Fruit fly (Drosophila melanogaster) whole organism, embryonic: ENCODE data around the gene CG11768.

ENCODE experiments used
- ATbp ChIP-seq: fragments of 200-800 bp; sonication (Bioruptor generic); optimal IDR thresholded peaks from 2 replicates; lab custom pipeline; 2017; ENCODE audit warnings: missing biosample characterization, mild to moderate bottlenecking, missing genetic modification characterization, missing genetic modification reagents
- CG10431 ChIP-seq: fragments of 200-800 bp; sonication (Bioruptor generic); optimal IDR thresholded peaks from 3 replicates; lab custom pipeline; 2018; ENCODE audit warnings: missing biosample characterization, mild to moderate bottlenecking, missing genetic modification characterization
- CG10959 ChIP-seq: fragments of 200-800 bp; sonication (Bioruptor generic); IDR thresholded peaks from 2 replicates; pipeline ENCODE4 v1.3.6; 2022; ENCODE audit warnings: missing biosample characterization, missing genetic modification characterization
- CG11456 ChIP-seq: fragments of 200-800 bp; sonication (Bioruptor generic); IDR thresholded peaks from 3 replicates; pipeline ENCODE4 v1.3.6; 2022; ENCODE audit warnings: missing biosample characterization, missing genetic modification characterization
- CG11696 ChIP-seq: fragments of 200-800 bp; sonication (Bioruptor generic); IDR thresholded peaks from 2 replicates; pipeline ENCODE4 v1.3.6; 2022; ENCODE audit warnings: missing biosample characterization, missing genetic modification characterization
- CG12071 ChIP-seq: fragments of 200-800 bp; sonication (Bioruptor generic); optimal IDR thresholded peaks from 3 replicates; lab custom pipeline; 2018; ENCODE audit warnings: missing biosample characterization, mild to moderate bottlenecking, missing genetic modification characterization
- CG14860 ChIP-seq: fragments of 200-800 bp; sonication (Bioruptor generic); IDR thresholded peaks from 3 replicates; pipeline ENCODE4 v1.3.6; 2022; ENCODE audit warnings: missing biosample characterization, missing genetic modification characterization; ENCODE audit not compliant: partially characterized antibody
- CG15269 ChIP-seq: fragments of 200-800 bp; sonication (Bioruptor generic); optimal IDR thresholded peaks from 2 replicates; lab custom pipeline; 2018; ENCODE audit warnings: missing biosample characterization, mild to moderate bottlenecking, missing genetic modification characterization, moderate library complexity
- CG17359 ChIP-seq: fragments of 200-800 bp; sonication (Bioruptor generic); optimal IDR thresholded peaks from 3 replicates; lab custom pipeline; 2018; ENCODE audit warnings: missing biosample characterization, mild to moderate bottlenecking, missing genetic modification characterization, moderate library complexity
- CG17361 ChIP-seq: fragments of 200-800 bp; sonication (Bioruptor generic); IDR thresholded peaks from 3 replicates; pipeline ENCODE4 v1.3.6; 2022; ENCODE audit warnings: missing biosample characterization, missing genetic modification characterization
- CG3065 ChIP-seq: fragments of 200-800 bp; sonication (Bioruptor generic); optimal IDR thresholded peaks from 2 replicates; lab custom pipeline; 2016; ENCODE audit warnings: missing biosample characterization, missing genetic modification characterization
- CG3163 ChIP-seq: fragments of 200-800 bp; sonication (Bioruptor generic); optimal IDR thresholded peaks from 3 replicates; lab custom pipeline; 2016; ENCODE audit warnings: missing biosample characterization, missing genetic modification characterization
- CG3838 ChIP-seq: fragments of 200-800 bp; sonication (Bioruptor generic); optimal IDR thresholded peaks from 3 replicates; lab custom pipeline; 2016; ENCODE audit warnings: missing biosample characterization, missing genetic modification characterization
- CG3995 ChIP-seq: fragments of 200-800 bp; sonication (Bioruptor generic); optimal IDR thresholded peaks from 3 replicates; lab custom pipeline; 2016; ENCODE audit warnings: missing biosample characterization, missing genetic modification characterization
- CG4360 ChIP-seq: fragments of 200-800 bp; sonication (Bioruptor generic); IDR thresholded peaks from 2 replicates; pipeline ENCODE4 v1.3.6; 2022; ENCODE audit warnings: missing biosample characterization, missing genetic modification characterization
- CG43689 ChIP-seq: fragments of 200-800 bp; sonication (Bioruptor generic); IDR thresholded peaks from 2 replicates; pipeline ENCODE4 v1.3.6; 2022; ENCODE audit warnings: missing biosample characterization, missing genetic modification characterization
- CG8290 ChIP-seq, 3 experiments: fragments of 200-800 bp; sonication (Bioruptor generic); optimal IDR thresholded peaks; 2 replicates each; lab custom pipeline; 2016 to 2019; ENCODE audit warnings: missing biosample characterization in 3 of 3, missing genetic modification characterization in 3 of 3, mild to moderate bottlenecking in 2 of 3, moderate library complexity in 1 of 3
- CG9437 ChIP-seq: fragments of 200-800 bp; sonication (Bioruptor generic); optimal IDR thresholded peaks from 2 replicates; lab custom pipeline; 2018; ENCODE audit warnings: missing biosample characterization, mild to moderate bottlenecking, missing genetic modification characterization
- Dek ChIP-seq: fragments of 200-800 bp; sonication (Bioruptor generic); optimal IDR thresholded peaks from 3 replicates; lab custom pipeline; 2019; ENCODE audit warnings: missing biosample characterization, mild to moderate bottlenecking, missing genetic modification characterization, moderate library complexity
- ERR ChIP-seq: fragments of 200-800 bp; sonication (Bioruptor generic); optimal IDR thresholded peaks from 2 replicates; lab custom pipeline; 2016; ENCODE audit warnings: missing biosample characterization, missing genetic modification characterization
- Fer3 ChIP-seq: fragments of 200-800 bp; sonication (Bioruptor generic); optimal IDR thresholded peaks from 2 replicates; lab custom pipeline; 2018; ENCODE audit warnings: missing biosample characterization, mild to moderate bottlenecking, missing genetic modification characterization, moderate library complexity
- Lhr ChIP-seq: fragments of 200-800 bp; sonication (Bioruptor generic); optimal IDR thresholded peaks from 3 replicates; lab custom pipeline; 2017; ENCODE audit warnings: mild to moderate bottlenecking, missing biosample characterization, missing genetic modification reagents, missing genetic modification characterization
- Nf-YA ChIP-seq: fragments of 200-800 bp; sonication (Bioruptor generic); IDR thresholded peaks from 2 replicates; pipeline ENCODE4 v1.3.6; 2022; ENCODE audit warnings: missing biosample characterization, missing genetic modification characterization
- PHDP ChIP-seq: fragments of 200-800 bp; sonication (Bioruptor generic); optimal IDR thresholded peaks from 3 replicates; lab custom pipeline; 2018; ENCODE audit warnings: missing biosample characterization, mild to moderate bottlenecking, missing genetic modification characterization, moderate library complexity
- Rfx ChIP-seq: fragments of 200-800 bp; sonication (Bioruptor generic); IDR thresholded peaks from 2 replicates; pipeline ENCODE4 v1.3.6; 2022; ENCODE audit warnings: missing biosample characterization, missing genetic modification characterization
- TFAM ChIP-seq: fragments of 200-800 bp; sonication (Bioruptor generic); optimal IDR thresholded peaks from 2 replicates; lab custom pipeline; 2017; ENCODE audit warnings: missing biosample characterization, missing genetic modification characterization, inconsistent platforms
- Xrp1 ChIP-seq: fragments of 200-800 bp; sonication (Bioruptor generic); IDR thresholded peaks from 2 replicates; pipeline ENCODE4 v1.3.6; 2022; ENCODE audit warnings: missing biosample characterization, missing genetic modification characterization
- cad ChIP-seq: fragments of >200 bp; optimal IDR thresholded peaks from 2 replicates; lab custom pipeline; 2017; ENCODE audit warnings: missing biosample characterization, missing genetic modification characterization
- cato ChIP-seq: fragments of 200-800 bp; sonication (Bioruptor generic); optimal IDR thresholded peaks from 2 replicates; lab custom pipeline; 2016; ENCODE audit warnings: missing biosample characterization, missing genetic modification characterization, borderline replicate concordance
- cg ChIP-seq: fragments of 200-800 bp; sonication (Bioruptor generic); optimal IDR thresholded peaks from 3 replicates; lab custom pipeline; 2019; ENCODE audit warnings: missing biosample characterization, mild to moderate bottlenecking, missing genetic modification characterization, moderate library complexity
- chn ChIP-seq: fragments of 200-800 bp; sonication (Bioruptor generic); optimal IDR thresholded peaks from 2 replicates; lab custom pipeline; 2016; ENCODE audit warnings: missing biosample characterization, missing genetic modification characterization
- ci ChIP-seq: fragments of 200-800 bp; sonication (Bioruptor generic); IDR thresholded peaks from 3 replicates; pipeline ENCODE4 v1.3.6; 2022; ENCODE audit warnings: missing biosample characterization, missing genetic modification characterization
- cwo ChIP-seq: fragments of 200-800 bp; sonication (Bioruptor generic); optimal IDR thresholded peaks from 3 replicates; lab custom pipeline; 2017; ENCODE audit warnings: missing biosample characterization, missing genetic modification characterization, mild to moderate bottlenecking, moderate library complexity, missing genetic modification reagents
- dan ChIP-seq: fragments of 200-800 bp; sonication (Bioruptor generic); IDR thresholded peaks from 2 replicates; pipeline ENCODE4 v1.3.6; 2022; ENCODE audit warnings: missing biosample characterization, missing genetic modification characterization
- dpn ChIP-seq, 2 experiments: fragments of 200-800 bp; sonication (Bioruptor generic); optimal IDR thresholded peaks; 3 replicates each; lab custom pipeline; 2016; ENCODE audit warnings: missing biosample characterization in 2 of 2, missing genetic modification characterization in 2 of 2
- eve ChIP-seq, 2 experiments: fragments of >200 bp; optimal IDR thresholded peaks; 2 replicates each; lab custom pipeline; 2017; ENCODE audit warnings: missing biosample characterization in 2 of 2, missing genetic modification characterization in 2 of 2
- fd3F ChIP-seq: fragments of 200-800 bp; sonication (Bioruptor generic); optimal IDR thresholded peaks from 2 replicates; lab custom pipeline; 2018; ENCODE audit warnings: missing biosample characterization, mild to moderate bottlenecking, missing genetic modification characterization, moderate library complexity
- fd64A ChIP-seq: fragments of 200-800 bp; sonication (Bioruptor generic); optimal IDR thresholded peaks from 3 replicates; lab custom pipeline; 2018; ENCODE audit warnings: missing biosample characterization, mild to moderate bottlenecking, missing genetic modification characterization
- klu ChIP-seq: fragments of 200-800 bp; sonication (Bioruptor generic); IDR thresholded peaks from 2 replicates; pipeline ENCODE4 v1.3.6; 2022; ENCODE audit warnings: missing biosample characterization, missing genetic modification characterization
- lilli ChIP-seq: fragments of 200-800 bp; sonication (Bioruptor generic); optimal IDR thresholded peaks from 3 replicates; lab custom pipeline; 2016; ENCODE audit warnings: missing biosample characterization, missing genetic modification characterization
- mirr ChIP-seq: fragments of 200-800 bp; sonication (Bioruptor generic); optimal IDR thresholded peaks from 3 replicates; lab custom pipeline; 2018; ENCODE audit warnings: missing biosample characterization, mild to moderate bottlenecking, missing genetic modification characterization
- pfk ChIP-seq: fragments of 200-800 bp; sonication (Bioruptor generic); optimal IDR thresholded peaks from 2 replicates; lab custom pipeline; 2018; ENCODE audit warnings: missing biosample characterization, mild to moderate bottlenecking, missing genetic modification characterization, moderate library complexity
- run ChIP-seq: fragments of 200-800 bp; sonication (Bioruptor generic); optimal IDR thresholded peaks from 3 replicates; lab custom pipeline; 2018; ENCODE audit warnings: missing biosample characterization, mild to moderate bottlenecking, missing genetic modification characterization
- stc ChIP-seq: fragments of 200-800 bp; sonication (Bioruptor generic); IDR thresholded peaks from 2 replicates; pipeline ENCODE4 v1.3.6; 2022; ENCODE audit warnings: missing biosample characterization, missing genetic modification characterization
- tap ChIP-seq: fragments of 200-800 bp; optimal IDR thresholded peaks from 3 replicates; lab custom pipeline; 2019; ENCODE audit warnings: missing biosample characterization, mild to moderate bottlenecking, missing genetic modification characterization, moderate library complexity
- tio ChIP-seq: fragments of 200-800 bp; sonication (Bioruptor generic); optimal IDR thresholded peaks from 2 replicates; lab custom pipeline; 2017; ENCODE audit warnings: missing biosample characterization, missing genetic modification characterization, inconsistent platforms
- ttk ChIP-seq: fragments of 200-800 bp; sonication (Bioruptor generic); IDR thresholded peaks from 2 replicates; pipeline ENCODE4 v2.1.2; 2022; ENCODE audit warnings: missing biosample characterization, missing genetic modification characterization
- wdn ChIP-seq: fragments of 200-800 bp; sonication (Bioruptor generic); IDR thresholded peaks from 2 replicates; pipeline ENCODE4 v1.3.6; 2022; ENCODE audit warnings: missing biosample characterization, missing genetic modification characterization
- wor ChIP-seq: fragments of 200-800 bp; sonication (Bioruptor generic); IDR thresholded peaks from 2 replicates; pipeline ENCODE4 v1.3.6; 2022; ENCODE audit warnings: missing biosample characterization, missing genetic modification characterization
- zfh1 ChIP-seq: fragments of 200-800 bp; sonication (Bioruptor generic); IDR thresholded peaks from 3 replicates; pipeline ENCODE4 v1.3.6; 2022; ENCODE audit warnings: missing biosample characterization, missing genetic modification characterization

Gene CG11768

DNA sequence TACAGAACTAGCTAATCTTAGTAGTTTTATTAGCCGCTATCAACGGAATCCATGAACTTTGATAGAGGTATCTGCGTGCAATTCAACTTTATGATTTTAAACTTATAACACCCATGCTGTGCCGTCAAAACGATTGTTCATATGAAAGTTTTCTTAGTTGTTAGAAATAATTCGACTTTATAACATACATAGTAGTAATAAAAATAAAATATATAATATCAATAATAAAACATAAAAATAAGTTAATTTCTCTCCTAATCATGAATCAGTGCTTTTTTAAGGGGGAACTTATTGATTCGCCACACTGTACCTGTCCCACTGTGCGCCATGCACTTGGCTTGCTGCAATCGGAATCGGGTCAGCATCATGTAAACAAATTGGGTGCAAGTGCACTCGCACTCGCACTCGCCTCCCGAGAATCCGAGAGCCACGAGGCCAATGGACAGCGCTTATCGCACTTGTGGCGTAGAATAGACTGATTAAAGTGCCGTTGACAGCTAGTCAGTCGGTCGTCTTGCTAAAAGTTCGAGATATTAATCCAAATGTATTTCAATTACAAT, 56.0 kb downstream of the CG11768 start (continued):
- peak; percentile 3 for TF ChIP-seq tap (tag; lab: Kevin White, UChicago)
- no peak for TF ChIP-seq CG11696 (GFP tag; lab: Robert Waterston, UW)
- no peak for TF ChIP-seq stc
- TF ChIP-seq cad: no peak
- no peak for TF ChIP-seq eve (GFP tag; optimal IDR thresholded peaks at IDR 0.05; lab: Kevin White, UChicago)
- TF ChIP-seq Rfx (GFP tag; lab: Robert Waterston, UW): no peak
- peak; percentile 1 for TF ChIP-seq CG3163 (GFP tag; lab: Kevin White, UChicago)
- TF ChIP-seq CG10959 (GFP tag; lab: Robert Waterston, UW): 0 out of 2 replicates have a peak, but pooled peaks have one; percentile 28
- TF ChIP-seq zfh1 (GFP tag; lab: Robert Waterston, UW): 0 out of 3 replicates have a peak, but pooled peaks have one; percentile 3
- peak in 1 of 2 experiments; percentile 27 for TF ChIP-seq dpn (GFP tag; optimal IDR thresholded peaks at IDR 0.05; lab: Kevin White, UChicago)
- no peak for TF ChIP-seq Lhr
- TF ChIP-seq mirr (GFP tag; lab: Kevin White, UChicago): peak; percentile 48
- TF ChIP-seq cato (GFP tag; lab: Kevin White, UChicago): no peak
- TF ChIP-seq tio (GFP tag; lab: Kevin White, UChicago): no peak
- peak; percentile 21 for TF ChIP-seq CG10431 (GFP tag; lab: Kevin White, UChicago)
- no peak for TF ChIP-seq wor (GFP tag; lab: Robert Waterston, UW)
- peak; percentile 9 for TF ChIP-seq CG15269 (tag; lab: Kevin White, UChicago)

- TF ChIP-seq TFAM (GFP tag; lab: Kevin White, UChicago) (no peak), CG8290 (GFP tag; optimal IDR thresholded peaks at IDR 0.05; lab: Kevin White, UChicago) (no peak), CG8290 (tag; optimal IDR thresholded peaks at IDR 0.05; lab: Kevin White, UChicago) (no peak), CG3065 (GFP tag; lab: Kevin White, UChicago) (peak; percentile 78), ttk (0 out of 2 replicates have a peak, but pooled peaks have one; percentile 22), CG11456 (GFP tag; lab: Robert Waterston, UW) (no peak), ATbp (GFP tag; lab: Kevin White, UChicago) (no peak), CG3995 (GFP tag; lab: Kevin White, UChicago) (no peak), PHDP (tag; lab: Kevin White, UChicago) (no peak), CG9437 (GFP tag; lab: Kevin White, UChicago) (no peak), CG14860 (GFP tag; lab: Robert Waterston, UW) (no peak), pfk (GFP tag; lab: Kevin White, UChicago) (no peak), dan (no peak), cwo (GFP tag; lab: Kevin White, UChicago) (no peak), ERR (GFP tag; lab: Kevin White, UChicago) (no peak), fd64A (no peak), CG12071 (no peak), Xrp1 (GFP tag; lab: Robert Waterston, UW) (no peak), lilli (GFP tag; lab: Kevin White, UChicago) (no peak), klu (GFP tag; lab: Robert Waterston, UW) (no peak), CG4360 (GFP tag; lab: Robert Waterston, UW) (no peak), Dek (tag; lab: Kevin White, UChicago) (no peak), Nf-YA (GFP tag; lab: Robert Waterston, UW) (no peak), cg (GFP tag; lab: Kevin White, UChicago) (peak; percentile 42), chn (GFP tag; lab: Kevin White, UChicago) (peak; percentile 68), Rfx (GFP tag; lab: Robert Waterston, UW) (no peak), ci (GFP tag; lab: Robert Waterston, UW) (peak; percentile 47; the same call in 1 of the 3 replicates), CG17361 (GFP tag; lab: Robert Waterston, UW) (no peak), CG43689 (no peak), Fer3 (tag; lab: Kevin White, UChicago) (no peak), wdn (GFP tag; lab: Robert Waterston, UW) (no peak), CG3838 (GFP tag; lab: Kevin White, UChicago) (no peak), run (tag; lab: Kevin White, UChicago) (no peak), CG17359 (tag; lab: Kevin White, UChicago) (peak; percentile 81), fd3F (GFP tag; lab: Kevin White, UChicago) (no peak)
Measured at dm6 chr3R:8707166-8707565, 60.8 kb downstream of the CG11768 start.
